Worm (Caenorhabditis elegans) whole organism, L2 larva: ENCODE measurements around the gene nhr-212.

Experiments
- Y55F3AM.14 ChIP-seq: fragments of 200-800 bp; sonication (Bioruptor generic); optimal IDR thresholded peaks from 2 replicates; lab custom pipeline; 2018; ENCODE audit warnings: mild to moderate bottlenecking, missing genetic modification characterization, missing compliant biosample characterization
- ama-1 ChIP-seq: fragments of 150-350 bp; optimal IDR thresholded peaks from 2 replicates; lab custom pipeline; 2018; ENCODE audit warnings: inconsistent platforms
- blmp-1 ChIP-seq: sonication (generic microtip); optimal IDR thresholded peaks from 2 replicates; lab custom pipeline; 2017; ENCODE audit warnings: missing genetic modification characterization, mild to moderate bottlenecking, missing compliant biosample characterization, antibody characterized with exemption, moderate library complexity; ENCODE audit not compliant: insufficient read depth
- ceh-82 ChIP-seq: fragments of 150-350 bp; optimal IDR thresholded peaks from 2 replicates; lab custom pipeline; 2014; ENCODE audit warnings: missing biosample characterization, missing genetic modification characterization
- elt-1 ChIP-seq: fragments of 150-350 bp; optimal IDR thresholded peaks from 2 replicates; lab custom pipeline; 2014; ENCODE audit warnings: missing biosample characterization, missing genetic modification characterization
- lin-13 ChIP-seq: fragments of 150-350 bp; optimal IDR thresholded peaks from 2 replicates; lab custom pipeline; 2014; ENCODE audit warnings: missing biosample characterization, missing genetic modification reagents, missing genetic modification characterization
- nhr-11 ChIP-seq: fragments of 150-350 bp; optimal IDR thresholded peaks from 2 replicates; lab custom pipeline; 2014; ENCODE audit warnings: missing biosample characterization, missing genetic modification characterization
- nhr-129 ChIP-seq: fragments of 150-350 bp; optimal IDR thresholded peaks from 2 replicates; lab custom pipeline; 2014; ENCODE audit warnings: missing biosample characterization, missing genetic modification characterization
- nhr-6 ChIP-seq: fragments of 150-350 bp; optimal IDR thresholded peaks from 2 replicates; lab custom pipeline; 2014; ENCODE audit warnings: missing biosample characterization, missing genetic modification characterization
- skn-1 ChIP-seq: sonication (generic microtip); optimal IDR thresholded peaks from 2 replicates; lab custom pipeline; 2017; ENCODE audit warnings: missing biosample characterization, missing genetic modification characterization
- unc-55 ChIP-seq: fragments of 150-350 bp; sonication (generic microtip); optimal IDR thresholded peaks from 3 replicates; lab custom pipeline; 2014; ENCODE audit warnings: missing biosample characterization, missing genetic modification reagents, missing genetic modification characterization
- unc-62 ChIP-seq: fragments of 150-350 bp; optimal IDR thresholded peaks from 2 replicates; lab custom pipeline; 2014; ENCODE audit warnings: missing biosample characterization, missing genetic modification reagents, missing genetic modification characterization
- zag-1 ChIP-seq: fragments of 150-350 bp; optimal IDR thresholded peaks from 2 replicates; lab custom pipeline; 2014; ENCODE audit warnings: missing biosample characterization, missing genetic modification characterization
- ztf-4 ChIP-seq: fragments of 150-350 bp; optimal IDR thresholded peaks from 2 replicates; lab custom pipeline; 2014; ENCODE audit warnings: missing biosample characterization, missing genetic modification characterization

DNA sequence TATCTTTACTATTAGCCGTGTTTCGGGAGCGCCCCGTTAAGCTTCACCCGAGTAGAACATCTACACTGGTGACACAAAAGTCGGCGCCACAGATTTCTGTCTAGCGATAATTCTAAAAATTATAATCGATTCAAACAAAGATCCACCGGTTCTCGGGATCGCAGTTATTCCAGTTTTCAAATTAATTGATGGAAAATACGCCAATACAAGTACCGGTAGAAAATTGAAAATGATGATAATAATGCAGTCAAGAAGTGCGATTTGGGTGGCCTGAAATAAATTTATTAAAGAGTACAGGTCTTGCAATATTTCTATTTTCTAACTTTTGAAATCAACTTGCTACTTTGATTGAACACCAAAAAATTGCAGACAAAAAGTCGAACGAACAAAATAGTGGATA, 17.1 kb upstream of the nhr-212 start:
- TF ChIP-seq ceh-82 (tag; lab: Kevin White, UChicago) = no peak
- TF ChIP-seq ama-1 (lab: Kevin White, UChicago) = no peak
- no peak for TF ChIP-seq lin-13 (GFP tag; lab: Kevin White, UChicago)
- no peak for TF ChIP-seq blmp-1
- no peak for TF ChIP-seq nhr-11 (tag; lab: Kevin White, UChicago)
- TF ChIP-seq nhr-129 = no peak
- TF ChIP-seq elt-1 = no peak
- TF ChIP-seq unc-55 (GFP tag; lab: Kevin White, UChicago) = no peak
- TF ChIP-seq unc-62 (GFP tag; lab: Kevin White, UChicago) = no peak
- no peak for TF ChIP-seq skn-1 (tag; lab: Kevin White, UChicago)
- TF ChIP-seq Y55F3AM.14 (GFP tag; lab: Kevin White, UChicago) = no peak
- no peak for TF ChIP-seq zag-1 (tag; lab: Kevin White, UChicago)
- TF ChIP-seq ztf-4 (tag; lab: Kevin White, UChicago) = no peak
- TF ChIP-seq nhr-6 (tag; lab: Kevin White, UChicago) = no peak
